Worm (Caenorhabditis elegans): ENCODE measurements around the gene spl-2.

Gene spl-2

ce11 chrV:9154772-9155171 is 8.1 kb upstream of the spl-2 start, which contains the start of gene B0222.5:
Gene B0222.5, minus strand, starts transcription at chrV:9154872.
- TF ChIP-seq Y75B8A.6 (GFP tag; IDR thresholded peaks at IDR 0.05) (no peak), aha-1 (tag) (peak; percentile 66)

ce11 chrV:9152339-9152738 is 5.6 kb upstream of the spl-2 start:
- TF ChIP-seq nhr-111 (GFP tag; optimal IDR thresholded peaks at IDR 0.05) (no peak), tag-97 (GFP tag; IDR thresholded peaks at IDR 0.05) (no peak), unc-62 (GFP tag; optimal IDR thresholded peaks at IDR 0.05 in 1 of 2) (no peak), unc-62 (tag; optimal IDR thresholded peaks at IDR 0.05) (no peak), ZK337.2 (GFP tag; IDR thresholded peaks at IDR 0.05) (no peak), unc-130 (GFP tag; optimal IDR thresholded peaks at IDR 0.05) (no peak)

ce11 chrV:9148151-9148550 is 1.5 kb upstream of the spl-2 start:
- TF ChIP-seq mdt-29 (GFP tag; IDR thresholded peaks at IDR 0.05) = no peak
- no peak for TF ChIP-seq R02D3.7 (tag; optimal IDR thresholded peaks at IDR 0.05)
- TF ChIP-seq zag-1 (tag; optimal IDR thresholded peaks at IDR 0.05) = no peak
- no peak for TF ChIP-seq F49E8.2 (tag; optimal IDR thresholded peaks at IDR 0.05; ENCODE audit: borderline replicate concordance)
- no peak for TF ChIP-seq nhr-11 (tag; optimal IDR thresholded peaks at IDR 0.05)
- no peak for TF ChIP-seq nhr-111 (GFP tag; optimal IDR thresholded peaks at IDR 0.05)
- no peak for TF ChIP-seq hlh-30 (tag; optimal IDR thresholded peaks at IDR 0.05; ENCODE audit: insufficient read depth)
- no peak for TF ChIP-seq nhr-42 (GFP tag; IDR thresholded peaks at IDR 0.05)
- no peak for TF ChIP-seq tra-1 (GFP tag; IDR thresholded peaks at IDR 0.05)
- no peak for TF ChIP-seq aha-1 (tag)
- no peak for TF ChIP-seq Y75B8A.6 (GFP tag; IDR thresholded peaks at IDR 0.05)
- TF ChIP-seq ama-1 (optimal IDR thresholded peaks at IDR 0.05) = no peak
- no peak for TF ChIP-seq mes-2 (tag; optimal IDR thresholded peaks at IDR 0.05; ENCODE audit: poor library complexity, severe bottlenecking)
- no peak for TF ChIP-seq Y105C5A.15 (GFP tag; IDR thresholded peaks at IDR 0.05)
- no peak for TF ChIP-seq lin-13 (GFP tag; optimal IDR thresholded peaks at IDR 0.05)
- no peak for TF ChIP-seq gei-8 (GFP tag; optimal IDR thresholded peaks at IDR 0.05)
- no peak for TF ChIP-seq jun-1 (tag; optimal IDR thresholded peaks at IDR 0.05)
- no peak for TF ChIP-seq ctbp-1 (GFP tag; IDR thresholded peaks at IDR 0.05)
- TF ChIP-seq sdz-12 (GFP tag; optimal IDR thresholded peaks at IDR 0.05) = no peak
- no peak for TF ChIP-seq F26F4.8 (GFP tag; conservative IDR thresholded peaks at IDR 0.05)

- TF ChIP-seq dmd-6 (GFP tag; IDR thresholded peaks at IDR 0.05) (peak; percentile 75), R02D3.7 (tag; optimal IDR thresholded peaks at IDR 0.05) (no peak), ceh-82 (tag; optimal IDR thresholded peaks at IDR 0.05) (no peak), spr-3 (GFP tag; optimal IDR thresholded peaks at IDR 0.05) (no peak), nhr-42 (GFP tag; IDR thresholded peaks at IDR 0.05) (no peak), tag-97 (GFP tag; IDR thresholded peaks at IDR 0.05) (no peak), tra-1 (GFP tag; IDR thresholded peaks at IDR 0.05) (0 out of 2 replicates have a peak, but pooled peaks have one; percentile 17), zfp-3 (GFP tag; conservative IDR thresholded peaks at IDR 0.05) (no peak), ceh-62 (tag; optimal IDR thresholded peaks at IDR 0.05) (no peak), nhr-28 (tag; optimal IDR thresholded peaks at IDR 0.05) (peak; percentile 3), ces-1 (GFP tag; optimal IDR thresholded peaks at IDR 0.05) (no peak), ztf-11 (tag; optimal IDR thresholded peaks at IDR 0.05) (no peak), dve-1 (tag; optimal IDR thresholded peaks at IDR 0.05; ENCODE audit: insufficient read depth) (no peak), hlh-11 (tag; optimal IDR thresholded peaks at IDR 0.05) (peak; percentile 38), pqm-1 (tag; optimal IDR thresholded peaks at IDR 0.05) (peak; percentile 23)
These were observed 503 bp downstream of the spl-2 start for ce11 chrV:9146196-9146595.

- TF ChIP-seq lim-7 (GFP tag; IDR thresholded peaks at IDR 0.05) (no peak), zip-11 (GFP tag; IDR thresholded peaks at IDR 0.05) (no peak), nhr-28 (tag; optimal IDR thresholded peaks at IDR 0.05) (peak; percentile 23), hif-1 (tag; optimal IDR thresholded peaks at IDR 0.05) (no peak), ceh-62 (tag; optimal IDR thresholded peaks at IDR 0.05) (no peak), Y48G9A.11 (GFP tag; IDR thresholded peaks at IDR 0.05) (no peak)
These were observed 2.8 kb downstream of the spl-2 start for ce11 chrV:9143896-9144295.
